Worm (Caenorhabditis elegans): Measurements from ENCODE around the gene R13A1.10.

The R13A1.10 gene

DNA sequence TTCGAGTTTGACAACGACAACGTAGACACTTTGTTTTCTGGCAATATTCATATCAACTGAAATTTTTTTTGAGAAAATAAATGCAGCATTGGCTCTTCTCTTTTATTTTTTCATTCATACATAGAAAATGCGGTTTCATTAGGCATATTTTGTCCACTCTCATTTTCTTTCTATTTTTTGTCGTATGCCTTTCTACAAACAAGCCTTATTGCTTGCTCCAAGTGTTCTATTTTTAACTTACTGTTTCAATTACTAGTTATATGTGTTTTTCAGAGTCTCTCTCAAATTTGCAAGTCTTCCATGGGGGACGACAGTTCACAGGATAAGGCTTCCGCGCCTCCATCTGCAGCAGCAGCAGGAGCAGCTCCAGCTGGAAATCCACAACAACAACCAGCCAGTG lies 21.0 kb downstream of the R13A1.10 start, which contains the start of gene kcc-1:
kcc-1 (plus strand) TSS at position 301 of the 400 bp plus-strand sequence.
- TF ChIP-seq ceh-88 (GFP tag; IDR thresholded peaks at IDR 0.05) = no peak
- TF ChIP-seq unc-98 (GFP tag; IDR thresholded peaks at IDR 0.05) = no peak
- no peak for TF ChIP-seq nhr-76 (tag; optimal IDR thresholded peaks at IDR 0.05)
- TF ChIP-seq pax-3 (tag; optimal IDR thresholded peaks at IDR 0.05) = no peak
- TF ChIP-seq lsy-2 (tag; optimal IDR thresholded peaks at IDR 0.05) = no peak
- TF ChIP-seq swsn-7 (tag; optimal IDR thresholded peaks at IDR 0.05) = no peak
- no peak for TF ChIP-seq dpl-1 (GFP tag; optimal IDR thresholded peaks at IDR 0.05)
- no peak for TF ChIP-seq hlh-17 (GFP tag; optimal IDR thresholded peaks at IDR 0.05; ENCODE audit: borderline replicate concordance)
- no peak for TF ChIP-seq Y116A8C.19 (tag; optimal IDR thresholded peaks at IDR 0.05; ENCODE audit: borderline replicate concordance)
- no peak for TF ChIP-seq pag-3 (tag; optimal IDR thresholded peaks at IDR 0.05; ENCODE audit: borderline replicate concordance, insufficient read depth)
- no peak for TF ChIP-seq lin-14 (GFP tag; optimal IDR thresholded peaks at IDR 0.05)
- TF ChIP-seq grh-1 (GFP tag; IDR thresholded peaks at IDR 0.05) = no peak
- no peak for TF ChIP-seq dsc-1 (tag; optimal IDR thresholded peaks at IDR 0.05)
- no peak for TF ChIP-seq zag-1 (tag; optimal IDR thresholded peaks at IDR 0.05)

DNA sequence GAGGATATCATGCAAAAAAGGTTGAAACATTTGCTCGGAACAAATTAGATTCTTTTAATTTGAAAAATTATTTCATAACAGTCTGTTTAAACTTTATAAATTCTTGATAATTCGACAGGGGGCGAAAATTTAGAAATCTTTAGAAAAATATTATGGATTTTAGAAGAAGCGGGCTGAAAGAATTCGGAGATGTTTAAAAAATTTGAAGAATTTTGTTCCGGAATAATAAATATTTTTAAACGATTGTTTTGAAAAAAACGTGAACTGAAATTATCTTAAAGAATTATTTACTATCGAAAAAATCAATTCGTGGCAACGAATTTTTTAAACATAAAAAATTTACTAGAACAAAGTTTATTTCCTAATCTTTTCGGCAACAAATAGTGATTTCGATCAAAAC lies 23.3 kb downstream of the R13A1.10 start, which contains the start of gene R13A1.3:
R13A1.3 (plus strand) TSS at position 301 of the 400 bp plus-strand sequence.
- TF ChIP-seq nhr-84 (tag; optimal IDR thresholded peaks at IDR 0.05) (no peak), lin-35 (GFP tag; optimal IDR thresholded peaks at IDR 0.05) (no peak), nhr-85 (tag) (no peak), ets-5 (GFP tag; IDR thresholded peaks at IDR 0.05) (no peak), ceh-8 (GFP tag; optimal IDR thresholded peaks at IDR 0.05) (no peak), mab-9 (GFP tag; IDR thresholded peaks at IDR 0.05) (no peak), grh-1 (GFP tag; IDR thresholded peaks at IDR 0.05) (no peak), nhr-76 (tag; optimal IDR thresholded peaks at IDR 0.05) (no peak), xbp-1 (tag; optimal IDR thresholded peaks at IDR 0.05) (no peak), jun-1 (tag; optimal IDR thresholded peaks at IDR 0.05) (no peak), nhr-20 (tag; optimal IDR thresholded peaks at IDR 0.05) (no peak), ceh-88 (GFP tag; IDR thresholded peaks at IDR 0.05) (no peak), zip-4 (GFP tag; optimal IDR thresholded peaks at IDR 0.05) (no peak)

DNA sequence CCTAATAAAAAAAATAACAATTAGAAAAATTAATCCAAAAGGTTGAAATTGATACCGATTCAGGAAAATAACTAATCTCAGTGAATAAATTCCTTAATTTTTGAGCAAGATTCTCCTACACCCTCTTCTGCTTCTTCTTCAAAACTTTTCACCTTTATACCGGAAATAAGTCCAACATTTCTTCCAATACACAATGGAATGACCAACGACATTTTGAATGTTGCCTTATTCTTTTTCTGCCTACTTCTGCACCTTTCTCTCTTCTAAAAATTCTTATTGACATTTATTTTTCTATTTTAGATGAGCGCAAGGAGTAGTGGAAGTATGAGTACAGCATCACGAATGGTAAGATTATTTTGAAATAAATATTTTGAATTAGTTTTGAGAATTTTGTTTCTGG lies 30.1 kb downstream of the R13A1.10 start, which contains the start of gene unc-8:
unc-8 (plus strand) TSS at position 301 of the 400 bp plus-strand sequence.
- TF ChIP-seq nhr-28 (tag; optimal IDR thresholded peaks at IDR 0.05) = no peak
- no peak for TF ChIP-seq nhr-19 (GFP tag; conservative IDR thresholded peaks at IDR 0.05)
- TF ChIP-seq mep-1 (tag; optimal IDR thresholded peaks at IDR 0.05) = no peak

DNA sequence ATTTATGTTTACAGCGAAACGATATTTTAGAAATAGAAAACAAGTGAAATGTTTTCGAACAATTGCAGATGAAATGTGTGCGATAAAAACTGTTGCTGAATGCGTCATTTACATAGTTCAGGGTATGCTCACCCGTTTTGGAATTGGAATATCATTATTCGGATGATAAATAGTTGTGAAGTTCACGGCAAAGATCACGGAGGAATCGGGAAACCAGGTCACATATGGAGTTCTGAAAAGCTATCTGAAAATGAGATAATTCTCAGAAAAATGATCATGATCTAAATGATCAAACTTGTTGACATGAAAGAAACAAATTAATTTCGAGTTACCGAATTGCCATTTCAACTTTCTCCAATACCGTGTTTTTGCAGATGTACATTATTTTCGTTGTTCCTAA lies 31.2 kb downstream of the R13A1.10 start, which contains the start of gene best-16:
best-16 (minus strand) TSS at position 101 of the 400 bp plus-strand sequence.
- TF ChIP-seq isw-1 (GFP tag; IDR thresholded peaks at IDR 0.05) = no peak
- TF ChIP-seq pag-3 (tag; optimal IDR thresholded peaks at IDR 0.05; ENCODE audit: borderline replicate concordance, insufficient read depth) = no peak

DNA sequence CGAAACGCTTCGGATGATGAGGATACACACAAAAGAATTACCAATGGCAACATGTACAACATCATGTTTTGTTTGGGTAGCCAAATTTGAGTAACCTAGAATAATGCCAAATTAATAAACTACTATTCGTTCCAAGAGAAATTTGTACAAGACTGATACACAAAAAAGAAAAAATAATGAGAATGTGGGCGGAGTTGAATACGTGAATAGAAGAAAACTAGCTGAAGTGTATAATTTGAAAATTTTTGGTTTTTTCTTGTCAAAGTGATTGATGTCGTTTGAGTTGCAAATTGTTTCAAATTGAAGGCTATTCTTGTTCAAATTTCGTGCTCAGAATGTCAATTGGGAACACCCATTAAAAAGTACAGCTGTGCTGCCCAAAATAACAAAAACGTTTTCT lies 35.2 kb downstream of the R13A1.10 start, which contains the start of gene R13A1.5:
R13A1.5 (minus strand) TSS at position 101 of the 400 bp plus-strand sequence.
- TF ChIP-seq nhr-90 (tag; optimal IDR thresholded peaks at IDR 0.05; ENCODE audit: poor library complexity) = no peak
- TF ChIP-seq efl-1 (optimal IDR thresholded peaks at IDR 0.05) = no peak
- TF ChIP-seq efl-1 (GFP tag; optimal IDR thresholded peaks at IDR 0.05 in 1 of 2) = peak in 1 of 2 experiments; percentile 67

DNA sequence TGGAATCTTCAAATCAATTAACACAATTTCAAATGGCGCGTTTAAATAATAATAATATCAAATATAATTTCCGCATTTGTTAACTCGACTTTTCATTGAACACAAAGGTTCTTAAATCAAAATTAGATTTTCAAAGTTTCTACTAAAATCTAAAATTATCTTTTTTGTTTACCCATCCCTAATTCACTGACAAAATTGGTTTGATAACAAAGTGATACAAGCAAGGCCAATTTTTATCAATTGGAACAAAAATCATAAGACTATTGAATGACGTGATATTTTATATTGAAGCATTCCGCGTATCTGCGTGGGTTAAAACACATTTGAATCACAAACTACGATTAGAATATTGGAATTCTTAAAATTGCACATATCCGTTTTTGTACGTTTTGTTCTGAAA lies 36.6 kb downstream of the R13A1.10 start:
- peak; percentile 22 for TF ChIP-seq blmp-1 (tag; optimal IDR thresholded peaks at IDR 0.05)
- peak in 3 of 6 experiments; percentile 6 to 73 (median 56) for TF ChIP-seq elt-3 (tag; optimal IDR thresholded peaks at IDR 0.05)
- peak; percentile 27 for TF ChIP-seq nhr-90 (tag; optimal IDR thresholded peaks at IDR 0.05; ENCODE audit: poor library complexity)
- no peak for TF ChIP-seq nhr-28 (tag; optimal IDR thresholded peaks at IDR 0.05)
- TF ChIP-seq lin-14 (GFP tag; optimal IDR thresholded peaks at IDR 0.05) = peak; percentile 56
- peak; percentile 49 for TF ChIP-seq jun-1 (tag; optimal IDR thresholded peaks at IDR 0.05)
- peak; percentile 69 for TF ChIP-seq nhr-71 (tag; optimal IDR thresholded peaks at IDR 0.05)
- peak; percentile 89 for TF ChIP-seq elt-2 (tag; optimal IDR thresholded peaks at IDR 0.05)
- TF ChIP-seq lin-35 (GFP tag; optimal IDR thresholded peaks at IDR 0.05) = peak in 1 of 2 experiments; percentile 28
- peak; percentile 38 for TF ChIP-seq nhr-20 (tag; optimal IDR thresholded peaks at IDR 0.05)
- TF ChIP-seq ets-5 (GFP tag; IDR thresholded peaks at IDR 0.05) = no peak

Measured in whole organism, L1 larva.